Fruit fly (Drosophila melanogaster) whole organism: Measurements from ENCODE around the gene CG11617.

Source experiments
- CG8478 ChIP-seq: fragments of >200 bp; optimal IDR thresholded peaks from 2 replicates; lab custom pipeline; 2018; ENCODE audit warnings: inconsistent platforms
- psq ChIP-seq: fragments of >200 bp; optimal IDR thresholded peaks from 2 replicates; lab custom pipeline; 2017

- no peak for TF ChIP-seq CG8478 (lab: Kevin White, UChicago)
- no peak for TF ChIP-seq psq (lab: Kevin White, UChicago)
Observed at dm6 chr2L:221939-222489, 14.9 kb upstream of the CG11617 start.
